Fruit fly (Drosophila melanogaster): ENCODE measurements around the gene Fur1.

- TF ChIP-seq CG14667 (GFP tag; IDR thresholded peaks at IDR 0.05) (no peak), bab2 (GFP tag; optimal IDR thresholded peaks at IDR 0.05) (no peak), CG7556 (GFP tag; optimal IDR thresholded peaks at IDR 0.05) (no peak), CTCF (GFP tag; optimal IDR thresholded peaks at IDR 0.05) (no peak), CG11695 (GFP tag; IDR thresholded peaks at IDR 0.05) (no peak), CG3065 (GFP tag; optimal IDR thresholded peaks at IDR 0.05) (no peak), CG9797 (GFP tag; optimal IDR thresholded peaks at IDR 0.05) (no peak), gsb-n (tag; optimal IDR thresholded peaks at IDR 0.05) (no peak), btn (GFP tag; optimal IDR thresholded peaks at IDR 0.05) (no peak), HmgD (GFP tag; optimal IDR thresholded peaks at IDR 0.05) (no peak), ttk (GFP tag; IDR thresholded peaks at IDR 0.05) (no peak)
Measured at dm6 chr3R:25504891-25505290, 32.0 kb upstream of the Fur1 start, which contains the start of gene CG5107.
